Fruit fly (Drosophila melanogaster) whole organism, pupa: ENCODE measurements around the gene CG3568.

ENCODE experiments used
- CG14655 ChIP-seq: fragments of 200-800 bp; sonication (Bioruptor generic); optimal IDR thresholded peaks from 3 replicates; lab custom pipeline; 2017; ENCODE audit warnings: mild to moderate bottlenecking, missing biosample characterization, missing genetic modification reagents, missing genetic modification characterization
- CG34367 ChIP-seq: fragments of 200-800 bp; sonication (Bioruptor generic); optimal IDR thresholded peaks from 2 replicates; lab custom pipeline; 2018; ENCODE audit warnings: missing biosample characterization, mild to moderate bottlenecking, missing genetic modification characterization
- EcR ChIP-seq: fragments of 200-800 bp; sonication (Bioruptor generic); optimal IDR thresholded peaks from 3 replicates; lab custom pipeline; 2019; ENCODE audit warnings: missing biosample characterization, missing genetic modification characterization, mild to moderate bottlenecking, moderate library complexity, missing genetic modification reagents
- Pif1B ChIP-seq: fragments of 200-800 bp; sonication (Bioruptor generic); optimal IDR thresholded peaks from 3 replicates; lab custom pipeline; 2016; ENCODE audit warnings: missing biosample characterization, missing genetic modification characterization

dm6 chrX:4563980-4564379 is 21.6 kb downstream of the CG3568 start:
- TF ChIP-seq Pif1B (no peak), EcR (GFP tag; lab: Kevin White, UChicago) (no peak), CG34367 (tag; lab: Kevin White, UChicago) (no peak), CG14655 (GFP tag; lab: Kevin White, UChicago) (no peak)
